Worm (Caenorhabditis elegans): ENCODE results near the gene nhr-227.

Gene nhr-227

DNA sequence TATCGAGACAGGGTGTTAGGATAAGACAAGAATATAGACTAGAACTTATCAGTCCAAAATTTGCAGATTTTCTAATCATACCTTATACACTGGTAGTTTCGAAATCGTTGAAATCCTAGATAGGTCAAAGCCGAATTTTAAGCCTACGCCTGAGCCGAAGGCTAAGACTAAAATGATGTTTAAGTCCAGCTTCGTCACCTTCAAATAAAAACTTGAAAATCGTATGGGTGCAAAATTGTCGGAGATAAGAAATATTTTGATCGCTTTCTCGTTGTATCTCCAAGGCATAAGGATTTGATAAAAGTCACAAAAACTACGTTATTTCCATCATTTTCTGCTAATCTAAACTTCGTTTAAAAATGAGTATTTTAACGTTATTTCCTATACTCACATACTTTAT, 24.6 kb upstream of the nhr-227 start, which contains the start of gene F41B5.12:
Gene F41B5.12 (plus strand): TSS at position 301 of the 400 bp plus-strand sequence.
- no peak for TF ChIP-seq lin-14 (GFP tag; optimal IDR thresholded peaks at IDR 0.05)
- no peak for TF ChIP-seq vab-15 (tag; optimal IDR thresholded peaks at IDR 0.05)
- no peak for TF ChIP-seq ceh-63 (GFP tag; optimal IDR thresholded peaks at IDR 0.05)
- no peak for TF ChIP-seq unc-30 (tag; optimal IDR thresholded peaks at IDR 0.05)
- no peak for TF ChIP-seq ztf-4 (tag; optimal IDR thresholded peaks at IDR 0.05)
- TF ChIP-seq efl-3 (GFP tag; optimal IDR thresholded peaks at IDR 0.05), result no peak
- no peak for TF ChIP-seq unc-86 (tag; optimal IDR thresholded peaks at IDR 0.05)
- TF ChIP-seq sox-4 (tag; optimal IDR thresholded peaks at IDR 0.05), result no peak
- TF ChIP-seq nhr-76 (tag; optimal IDR thresholded peaks at IDR 0.05), result no peak
- no peak for TF ChIP-seq ets-5 (GFP tag; IDR thresholded peaks at IDR 0.05)
- no peak for TF ChIP-seq fos-1 (tag; optimal IDR thresholded peaks at IDR 0.05)
- no peak for TF ChIP-seq sup-37 (GFP tag; optimal IDR thresholded peaks at IDR 0.05)
- TF ChIP-seq fkh-8 (tag; optimal IDR thresholded peaks at IDR 0.05), result no peak
- no peak for TF ChIP-seq nhr-20 (tag; optimal IDR thresholded peaks at IDR 0.05)
- TF ChIP-seq jun-1 (tag; optimal IDR thresholded peaks at IDR 0.05), result no peak

- TF ChIP-seq mab-9 (GFP tag; IDR thresholded peaks at IDR 0.05), result no peak
- TF ChIP-seq fkh-10 (GFP tag; optimal IDR thresholded peaks at IDR 0.05), result no peak
- peak in 1 of 2 experiments; percentile 19 for TF ChIP-seq lin-35 (GFP tag; optimal IDR thresholded peaks at IDR 0.05)
- no peak for TF ChIP-seq sup-37 (GFP tag; optimal IDR thresholded peaks at IDR 0.05)
- no peak for TF ChIP-seq efl-1 (optimal IDR thresholded peaks at IDR 0.05)
- TF ChIP-seq efl-1 (GFP tag; optimal IDR thresholded peaks at IDR 0.05 in 1 of 2), result peak in 1 of 2 experiments; percentile 37
- TF ChIP-seq lin-39 (tag; optimal IDR thresholded peaks at IDR 0.05), result no peak
- TF ChIP-seq fkh-8 (tag; optimal IDR thresholded peaks at IDR 0.05), result peak; percentile 10
- TF ChIP-seq sox-4 (tag; optimal IDR thresholded peaks at IDR 0.05), result no peak
- peak; percentile 46 for TF ChIP-seq skn-1 (tag; optimal IDR thresholded peaks at IDR 0.05)
Measured at ce11 chrV:2264455-2264854, 20.8 kb upstream of the nhr-227 start, which contains the start of gene nhr-183. Gene nhr-183, minus strand, starts transcription at chrV:2264634.

DNA sequence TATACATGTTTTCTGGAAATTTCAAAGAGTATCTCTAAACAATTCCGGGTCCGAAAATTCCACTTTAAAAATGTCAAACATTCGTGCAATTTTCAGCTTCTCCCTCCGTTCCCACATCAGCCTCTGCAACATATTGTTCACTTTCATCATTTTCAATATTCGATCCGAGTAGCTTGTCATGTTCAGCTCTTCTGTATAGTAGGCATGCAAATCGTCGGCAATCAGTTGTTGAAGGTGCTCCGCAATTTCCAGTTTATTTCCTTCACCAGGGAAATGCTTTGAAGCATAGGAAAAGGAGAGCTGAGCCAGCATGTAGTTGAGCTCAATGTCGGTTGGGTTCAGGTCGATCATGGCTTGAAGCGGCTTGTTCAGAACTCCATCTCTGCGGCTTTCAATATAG, 20.3 kb upstream of the nhr-227 start:
- no peak for TF ChIP-seq tbx-2 (tag; optimal IDR thresholded peaks at IDR 0.05)
- TF ChIP-seq efl-1 (optimal IDR thresholded peaks at IDR 0.05), result no peak
- TF ChIP-seq efl-1 (GFP tag; optimal IDR thresholded peaks at IDR 0.05 in 1 of 2), result peak in 1 of 2 experiments; percentile 88

DNA sequence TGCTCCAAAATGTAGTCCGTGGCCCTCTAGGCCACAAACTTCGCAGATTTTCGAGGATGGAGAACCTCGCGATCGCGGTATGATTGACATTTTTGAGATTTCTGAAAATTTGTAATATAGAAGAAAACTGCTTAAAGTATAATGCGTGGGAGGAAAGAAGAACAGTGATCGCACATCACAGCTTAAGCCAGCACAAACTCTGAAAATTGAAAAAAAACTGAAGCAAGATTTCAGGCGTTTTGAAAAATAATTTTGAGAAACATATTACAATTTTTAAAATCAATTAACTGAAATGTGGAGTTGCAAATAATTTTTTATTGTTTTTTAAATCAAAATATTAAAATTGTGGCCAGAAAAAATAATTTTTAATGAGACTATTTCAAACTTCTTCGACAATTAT, 18.3 kb upstream of the nhr-227 start, which contains the start of gene nhr-275:
Gene nhr-275 (minus strand): TSS at position 101 of the 400 bp plus-strand sequence.
- TF ChIP-seq tbx-2 (tag; optimal IDR thresholded peaks at IDR 0.05), result no peak
- TF ChIP-seq lin-15B (tag; optimal IDR thresholded peaks at IDR 0.05), result no peak
- TF ChIP-seq pag-3 (tag; optimal IDR thresholded peaks at IDR 0.05; ENCODE audit: borderline replicate concordance, insufficient read depth), result no peak
- no peak for TF ChIP-seq unc-62 (GFP tag; optimal IDR thresholded peaks at IDR 0.05)
- TF ChIP-seq hlh-17 (GFP tag; optimal IDR thresholded peaks at IDR 0.05; ENCODE audit: borderline replicate concordance), result no peak

ce11 chrV:2271750-2272149, 13.5 kb upstream of the nhr-227 start, which contains the start of gene Y5H2A.1:
Gene Y5H2A.1, minus strand, starts transcription at chrV:2271850.
- TF ChIP-seq ceh-90 (tag; optimal IDR thresholded peaks at IDR 0.05), result no peak

DNA sequence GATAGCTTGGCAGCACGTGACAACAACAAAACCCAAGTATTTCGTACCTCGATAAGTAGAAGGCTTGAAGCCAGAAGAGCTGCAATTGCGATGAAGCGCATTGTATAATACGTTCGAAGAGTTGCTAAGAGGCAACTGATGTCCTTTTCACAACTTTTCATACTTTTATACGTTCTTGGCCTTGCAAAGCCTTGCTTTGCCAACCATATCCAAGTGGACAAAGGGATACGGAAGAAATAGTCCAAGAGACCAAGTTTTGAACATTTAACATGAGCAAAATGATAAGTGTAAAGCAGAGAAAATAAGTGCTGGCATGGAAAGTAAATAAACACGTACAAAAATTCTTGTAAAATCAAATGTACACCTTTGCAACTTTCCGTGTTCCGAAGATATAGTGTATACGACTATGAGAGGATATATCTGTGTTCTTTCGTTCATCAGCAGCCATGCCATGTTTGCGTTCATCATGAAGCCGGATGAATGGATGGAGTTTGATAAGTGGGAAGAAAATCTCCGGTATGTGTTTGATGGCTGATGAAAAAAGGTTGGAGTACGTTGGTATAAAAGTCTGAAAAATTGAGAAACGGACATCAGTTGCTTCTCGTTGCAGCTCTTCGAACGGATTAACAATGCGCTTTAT, 10.9 kb upstream of the nhr-227 start, which contains the start of the genes Y5H2A.4 and abu-4:
Gene Y5H2A.4 (minus strand): TSS at position 101 of the 640 bp plus-strand sequence.
Gene abu-4 (plus strand): TSS at position 590 of the 640 bp plus-strand sequence.
- TF ChIP-seq unc-130 (tag; optimal IDR thresholded peaks at IDR 0.05) (no peak), ztf-4 (tag; optimal IDR thresholded peaks at IDR 0.05) (no peak), pqm-1 (tag; optimal IDR thresholded peaks at IDR 0.05) (no peak), unc-62 (GFP tag; optimal IDR thresholded peaks at IDR 0.05) (no peak), alr-1 (tag; optimal IDR thresholded peaks at IDR 0.05; ENCODE audit: borderline replicate concordance) (no peak), egl-13 (tag; optimal IDR thresholded peaks at IDR 0.05) (no peak), nhr-237 (tag; optimal IDR thresholded peaks at IDR 0.05) (no peak), elt-2 (tag; optimal IDR thresholded peaks at IDR 0.05) (no peak)

Data from whole organism, L1 larva.